Worm (Caenorhabditis elegans) whole organism, L2 larva: ENCODE data around the gene unc-93.

ENCODE experiments used
- C34F6.9 ChIP-seq: fragments of 150-350 bp; optimal IDR thresholded peaks from 2 replicates; lab custom pipeline; 2014; ENCODE audit warnings: missing biosample characterization, missing genetic modification characterization
- F13H6.1 ChIP-seq: sonication (generic microtip); optimal IDR thresholded peaks from 2 replicates; lab custom pipeline; 2016; ENCODE audit warnings: missing genetic modification characterization, missing compliant biosample characterization
- R02D3.7 ChIP-seq: fragments of 150-350 bp; optimal IDR thresholded peaks from 2 replicates; lab custom pipeline; 2014; ENCODE audit warnings: missing biosample characterization, missing genetic modification characterization
- Y55F3AM.14 ChIP-seq: fragments of 200-800 bp; sonication (Bioruptor generic); optimal IDR thresholded peaks from 2 replicates; lab custom pipeline; 2018; ENCODE audit warnings: mild to moderate bottlenecking, missing genetic modification characterization, missing compliant biosample characterization
- ZK546.5 ChIP-seq: sonication (generic microtip); optimal IDR thresholded peaks from 2 replicates; lab custom pipeline; 2017; ENCODE audit warnings: missing biosample characterization, missing genetic modification characterization
- alr-1 ChIP-seq: fragments of 150-350 bp; optimal IDR thresholded peaks from 2 replicates; lab custom pipeline; 2014; ENCODE audit warnings: missing biosample characterization, missing genetic modification characterization
- aly-2 ChIP-seq: fragments of 150-350 bp; optimal IDR thresholded peaks from 2 replicates; lab custom pipeline; 2014; ENCODE audit warnings: missing biosample characterization, missing genetic modification characterization
- ceh-16 ChIP-seq: fragments of 150-350 bp; optimal IDR thresholded peaks from 2 replicates; lab custom pipeline; 2014; ENCODE audit warnings: missing biosample characterization, missing genetic modification characterization
- ceh-82 ChIP-seq: fragments of 150-350 bp; optimal IDR thresholded peaks from 2 replicates; lab custom pipeline; 2014; ENCODE audit warnings: missing biosample characterization, missing genetic modification characterization
- crh-2 ChIP-seq: sonication (generic microtip); optimal IDR thresholded peaks from 2 replicates; lab custom pipeline; 2017; ENCODE audit warnings: missing biosample characterization, missing genetic modification characterization
- egl-27 ChIP-seq: sonication (generic microtip); optimal IDR thresholded peaks from 3 replicates; lab custom pipeline; 2017; ENCODE audit warnings: missing biosample characterization, missing genetic modification reagents, missing genetic modification characterization
- elt-1 ChIP-seq: fragments of 150-350 bp; optimal IDR thresholded peaks from 2 replicates; lab custom pipeline; 2014; ENCODE audit warnings: missing biosample characterization, missing genetic modification characterization
- elt-3 ChIP-seq: sonication (generic microtip); optimal IDR thresholded peaks from 2 replicates; lab custom pipeline; 2017; ENCODE audit warnings: missing biosample characterization, missing genetic modification characterization
- fos-1 ChIP-seq: fragments of 150-350 bp; optimal IDR thresholded peaks from 2 replicates; lab custom pipeline; 2014; ENCODE audit warnings: missing biosample characterization, missing genetic modification characterization
- lin-11 ChIP-seq: fragments of 150-350 bp; sonication (generic microtip); optimal IDR thresholded peaks from 2 replicates; lab custom pipeline; 2014; ENCODE audit warnings: missing biosample characterization, missing genetic modification characterization, inconsistent platforms, mixed read lengths
- lin-39 ChIP-seq: fragments of 150-350 bp; optimal IDR thresholded peaks from 2 replicates; lab custom pipeline; 2014; ENCODE audit warnings: missing biosample characterization, missing genetic modification reagents, missing genetic modification characterization
- lsy-2 ChIP-seq, 2 experiments: fragments of 150-350 bp in 1 of 2; sonication (generic microtip) in 1 of 2; optimal IDR thresholded peaks; 2 replicates each; lab custom pipeline; 2014 to 2017; ENCODE audit warnings: missing biosample characterization in 2 of 2, missing genetic modification characterization in 2 of 2
- mab-5 ChIP-seq: fragments of 150-350 bp; optimal IDR thresholded peaks from 2 replicates; lab custom pipeline; 2014; ENCODE audit warnings: missing biosample characterization, missing genetic modification characterization
- mbf-1 ChIP-seq: sonication (generic microtip); optimal IDR thresholded peaks from 2 replicates; lab custom pipeline; 2017; ENCODE audit warnings: missing biosample characterization, missing genetic modification characterization
- nhr-11 ChIP-seq: fragments of 150-350 bp; optimal IDR thresholded peaks from 2 replicates; lab custom pipeline; 2014; ENCODE audit warnings: missing biosample characterization, missing genetic modification characterization
- nhr-129 ChIP-seq: fragments of 150-350 bp; optimal IDR thresholded peaks from 2 replicates; lab custom pipeline; 2014; ENCODE audit warnings: missing biosample characterization, missing genetic modification characterization
- nhr-237 ChIP-seq: fragments of 150-350 bp; optimal IDR thresholded peaks from 2 replicates; lab custom pipeline; 2014; ENCODE audit warnings: missing biosample characterization, missing genetic modification characterization
- nhr-25 ChIP-seq: fragments of 150-350 bp; sonication (generic microtip); optimal IDR thresholded peaks from 3 replicates; lab custom pipeline; 2014; ENCODE audit warnings: missing biosample characterization, missing genetic modification characterization
- nhr-6 ChIP-seq: fragments of 150-350 bp; optimal IDR thresholded peaks from 2 replicates; lab custom pipeline; 2014; ENCODE audit warnings: missing biosample characterization, missing genetic modification characterization
- nhr-77 ChIP-seq: fragments of 150-350 bp; optimal IDR thresholded peaks from 2 replicates; lab custom pipeline; 2014; ENCODE audit warnings: missing biosample characterization, missing genetic modification characterization
- peb-1 ChIP-seq: fragments of 150-350 bp; optimal IDR thresholded peaks from 2 replicates; lab custom pipeline; 2014; ENCODE audit warnings: missing biosample characterization, missing genetic modification characterization
- sem-4 ChIP-seq: fragments of 150-350 bp; optimal IDR thresholded peaks from 2 replicates; lab custom pipeline; 2014; ENCODE audit warnings: missing biosample characterization, missing genetic modification reagents, missing genetic modification characterization
- skn-1 ChIP-seq: sonication (generic microtip); optimal IDR thresholded peaks from 2 replicates; lab custom pipeline; 2017; ENCODE audit warnings: missing biosample characterization, missing genetic modification characterization
- sma-9 ChIP-seq, 2 experiments: fragments of 150-350 bp in 1 of 2; sonication (generic microtip) in 1 of 2; optimal IDR thresholded peaks; 2 replicates each; lab custom pipeline; 2014 to 2016; ENCODE audit warnings: missing genetic modification characterization in 2 of 2, mild to moderate bottlenecking in 1 of 2, missing biosample characterization in 1 of 2, missing compliant biosample characterization in 1 of 2, missing genetic modification reagents in 1 of 2, moderate library complexity in 1 of 2
- snpc-4 ChIP-seq: fragments of 150-350 bp; optimal IDR thresholded peaks from 2 replicates; lab custom pipeline; 2014; ENCODE audit warnings: missing biosample characterization, missing genetic modification characterization
- unc-55 ChIP-seq: fragments of 150-350 bp; sonication (generic microtip); optimal IDR thresholded peaks from 3 replicates; lab custom pipeline; 2014; ENCODE audit warnings: missing biosample characterization, missing genetic modification reagents, missing genetic modification characterization
- zag-1 ChIP-seq: fragments of 150-350 bp; optimal IDR thresholded peaks from 2 replicates; lab custom pipeline; 2014; ENCODE audit warnings: missing biosample characterization, missing genetic modification characterization
- ztf-11 ChIP-seq: sonication (generic microtip); optimal IDR thresholded peaks from 2 replicates; lab custom pipeline; 2017; ENCODE audit warnings: missing biosample characterization, missing genetic modification characterization
- ztf-4 ChIP-seq: fragments of 150-350 bp; optimal IDR thresholded peaks from 2 replicates; lab custom pipeline; 2014; ENCODE audit warnings: missing biosample characterization, missing genetic modification characterization

unc-93 gene

DNA sequence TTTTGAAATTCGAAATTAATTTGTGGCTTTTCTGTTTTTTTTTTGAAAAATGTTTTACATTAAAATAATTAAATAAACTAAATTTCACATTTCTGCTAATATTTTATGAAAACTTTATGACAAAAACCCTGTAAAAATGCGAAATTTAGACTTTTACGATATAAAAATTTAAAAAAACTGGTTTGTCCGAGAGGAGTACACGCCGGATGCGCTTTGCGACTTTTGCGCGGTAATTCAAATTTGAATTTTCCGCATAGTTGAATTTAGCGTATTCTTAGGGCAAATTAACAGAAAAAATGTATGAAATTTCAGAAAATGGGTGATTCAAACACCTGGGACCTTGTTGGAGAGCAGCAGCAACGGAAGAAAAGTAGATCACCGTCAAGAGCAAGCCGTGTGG is at the start of gene unc-93:
TSS of gene unc-93 (plus strand) at position 301 of the 400 bp plus-strand sequence.
- TF ChIP-seq nhr-6 (tag; lab: Kevin White, UChicago) (no peak), ztf-11 (no peak), C34F6.9 (no peak), skn-1 (tag; lab: Kevin White, UChicago) (no peak), nhr-129 (tag; lab: Kevin White, UChicago) (no peak)

ce11 chrIII:3594681-3595080 is 49.5 kb upstream of the unc-93 start:
- TF ChIP-seq nhr-25 (tag; lab: Kevin White, UChicago) = no peak
- TF ChIP-seq ZK546.5 (tag; lab: Kevin White, UChicago) = no peak
- TF ChIP-seq crh-2 = no peak
- no peak for TF ChIP-seq ceh-82
- TF ChIP-seq nhr-6 (tag; lab: Kevin White, UChicago) = no peak
- no peak for TF ChIP-seq C34F6.9
- TF ChIP-seq nhr-11 (tag; lab: Kevin White, UChicago) = no peak
- TF ChIP-seq fos-1 (tag; lab: Kevin White, UChicago) = no peak
- TF ChIP-seq egl-27 (tag; lab: Kevin White, UChicago) = no peak
- no peak for TF ChIP-seq ztf-4 (tag; lab: Kevin White, UChicago)
- no peak for TF ChIP-seq alr-1
- no peak for TF ChIP-seq R02D3.7
- TF ChIP-seq, all 48 proteins: peak for 0

DNA sequence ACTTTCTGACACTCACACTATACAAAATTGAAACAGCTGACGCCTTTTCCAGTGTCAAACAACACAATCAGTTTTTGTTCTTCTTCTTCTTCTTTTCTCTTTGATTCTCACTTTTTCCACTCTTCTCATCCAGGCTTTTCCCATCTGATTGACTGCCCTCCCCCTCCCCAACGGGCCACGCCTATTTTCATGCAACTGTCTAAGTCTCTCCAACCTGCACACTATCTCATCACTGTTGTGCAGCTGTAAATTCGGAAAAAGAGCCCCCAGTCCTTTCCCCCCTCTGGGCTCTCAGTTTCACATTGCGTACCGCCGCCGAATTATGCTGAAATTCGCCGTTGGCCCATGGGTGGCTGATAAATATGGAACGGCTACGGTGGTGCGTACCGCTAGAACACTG is 42.9 kb upstream of the unc-93 start:
- TF ChIP-seq sma-9 (GFP tag; optimal IDR thresholded peaks at IDR 0.05; lab: Kevin White, UChicago) (peak; percentile 12), sma-9 (tag; optimal IDR thresholded peaks at IDR 0.05; lab: Kevin White, UChicago) (no peak), unc-55 (no peak), C34F6.9 (peak; percentile 17), nhr-237 (tag; lab: Kevin White, UChicago) (no peak), peb-1 (no peak), nhr-129 (tag; lab: Kevin White, UChicago) (peak; percentile 44), sem-4 (no peak), lsy-2 (tag; optimal IDR thresholded peaks at IDR 0.05; lab: Kevin White, UChicago) (peak in 1 of 2 experiments; percentile 7), crh-2 (no peak), elt-1 (tag; lab: Kevin White, UChicago) (no peak), alr-1 (no peak), lin-11 (tag; lab: Kevin White, UChicago) (no peak), F13H6.1 (tag; lab: Kevin White, UChicago) (peak; percentile 24)

DNA sequence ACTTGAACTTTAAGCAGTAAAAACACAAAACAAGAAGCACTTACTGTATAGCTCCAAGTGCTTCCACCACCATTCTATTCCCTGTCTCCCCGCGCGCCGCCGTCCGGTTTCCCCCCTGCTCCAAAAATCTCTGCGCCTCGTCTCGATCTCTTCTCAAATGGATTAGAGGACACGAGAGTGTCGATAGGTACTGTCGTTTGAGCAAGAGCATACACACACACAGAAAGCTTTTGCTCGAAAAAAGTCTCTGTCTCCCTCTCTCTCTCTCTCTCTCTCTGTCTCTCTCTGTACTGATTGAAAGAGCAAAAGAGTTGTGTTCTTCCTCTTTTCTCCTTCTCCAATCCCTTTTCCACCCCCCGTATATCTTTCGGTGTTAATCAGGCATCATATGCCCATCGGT is 38.5 kb upstream of the unc-93 start:
- no peak for TF ChIP-seq elt-1 (tag; lab: Kevin White, UChicago)
- peak; percentile 17 for TF ChIP-seq F13H6.1 (tag; lab: Kevin White, UChicago)

- no peak for TF ChIP-seq mab-5 (tag; lab: Kevin White, UChicago)
- no peak for TF ChIP-seq elt-3 (tag; lab: Kevin White, UChicago)
- TF ChIP-seq egl-27 (tag; lab: Kevin White, UChicago) = no peak
- no peak for TF ChIP-seq Y55F3AM.14 (GFP tag; lab: Kevin White, UChicago)
- TF ChIP-seq nhr-6 (tag; lab: Kevin White, UChicago) = no peak
- no peak for TF ChIP-seq lin-39 (tag; lab: Kevin White, UChicago)
- no peak for TF ChIP-seq aly-2 (tag; lab: Kevin White, UChicago)
Observed at ce11 chrIII:3612387-3612786, 31.8 kb upstream of the unc-93 start.

DNA sequence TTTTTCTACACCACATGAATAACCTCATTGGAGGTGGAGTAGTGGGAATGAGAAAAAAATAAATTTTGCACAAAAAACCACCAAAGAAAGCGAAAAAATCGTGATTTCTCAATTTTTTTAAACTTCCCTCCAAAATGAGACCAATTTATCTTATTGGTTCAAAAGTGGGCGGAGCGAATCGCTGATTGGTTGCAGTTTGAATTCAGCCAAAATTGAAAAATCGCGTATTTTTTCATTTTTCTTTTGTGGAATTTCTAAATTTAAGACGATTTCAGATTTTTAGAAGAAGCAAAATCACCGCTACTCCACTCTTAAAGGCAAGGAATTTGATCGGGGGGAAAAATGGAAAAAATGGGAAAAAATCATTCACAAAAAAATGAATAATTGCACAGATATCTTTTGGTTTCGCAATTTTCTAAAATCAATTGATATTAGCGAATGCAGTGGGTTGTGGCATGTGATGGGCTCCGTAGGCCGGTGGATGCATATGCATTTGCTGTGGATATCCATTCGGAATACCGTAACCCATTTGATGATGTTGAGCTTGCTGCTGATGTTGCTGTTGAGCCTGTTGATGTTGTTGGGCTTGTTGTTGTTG is 31.2 kb upstream of the unc-93 start:
- no peak for TF ChIP-seq crh-2
- no peak for TF ChIP-seq ceh-16 (tag; lab: Kevin White, UChicago)
- TF ChIP-seq nhr-25 (tag; lab: Kevin White, UChicago) = no peak
- no peak for TF ChIP-seq lsy-2 (tag; optimal IDR thresholded peaks at IDR 0.05; lab: Kevin White, UChicago)
- no peak for TF ChIP-seq nhr-77 (tag; lab: Kevin White, UChicago)
- TF ChIP-seq snpc-4 (tag; lab: Kevin White, UChicago) = no peak
- TF ChIP-seq zag-1 (tag; lab: Kevin White, UChicago) = no peak
- no peak for TF ChIP-seq lin-11 (tag; lab: Kevin White, UChicago)
- TF ChIP-seq nhr-6 (tag; lab: Kevin White, UChicago) = no peak
- TF ChIP-seq C34F6.9 = no peak
- no peak for TF ChIP-seq mbf-1 (tag; lab: Kevin White, UChicago)
